Fruit fly (Drosophila melanogaster) Kc167 (cell line): Measurements from ENCODE around the gene CG18599.

Experiments used
- Myc ChIP-seq: fragments of >200 bp; optimal IDR thresholded peaks from 2 replicates; lab custom pipeline; 2017; ENCODE audit warnings: missing external identifiers
- h ChIP-seq: fragments of >200 bp; optimal IDR thresholded peaks from 3 replicates; lab custom pipeline; 2018; ENCODE audit warnings: missing external identifiers
- psq ChIP-seq: fragments of >200 bp; optimal IDR thresholded peaks from 2 replicates; lab custom pipeline; 2017; ENCODE audit warnings: missing external identifiers
- ttk ChIP-seq: sonication (Bioruptor generic); optimal IDR thresholded peaks from 2 replicates; lab custom pipeline; 2017; ENCODE audit warnings: missing external identifiers

dm6 chr3R:18245044-18245596 lies 22.5 kb upstream of the CG18599 start:
- TF ChIP-seq ttk (lab: Kevin White, UChicago) (no peak), Myc (lab: Kevin White, UChicago) (no peak), h (lab: Kevin White, UChicago) (no peak), psq (lab: Kevin White, UChicago) (no peak)
